Worm (Caenorhabditis elegans) whole organism, young adult: ENCODE data around the gene fbxa-89.
A peak's percentile ranks its signal among the peaks of the same experiment; 100 is the strongest.

ENCODE experiments used
- B0019.2 ChIP-seq: fragments of 200-800 bp; sonication (Bioruptor generic); conservative IDR thresholded peaks from 2 replicates; pipeline ENCODE4 v1.3.6; 2022; ENCODE audit warnings: missing genetic modification reagents, missing genetic modification characterization, missing compliant biosample characterization
- B0035.1 ChIP-seq: sonication (generic microtip); optimal IDR thresholded peaks from 2 replicates; lab custom pipeline; 2016; ENCODE audit warnings: missing genetic modification characterization, mild to moderate bottlenecking, missing compliant biosample characterization, missing genotype, missing genetic modification reagents
- C17E4.6 ChIP-seq: fragments of 200-800 bp; sonication (Bioruptor generic); IDR thresholded peaks from 2 replicates; pipeline ENCODE4 v1.3.6; 2022; ENCODE audit warnings: missing genetic modification reagents, missing genetic modification characterization, missing compliant biosample characterization
- D2030.7 ChIP-seq: fragments of 200-800 bp; sonication (Bioruptor generic); IDR thresholded peaks from 2 replicates; pipeline ENCODE4 v1.3.6; 2022; ENCODE audit warnings: missing genetic modification reagents, missing genetic modification characterization, missing compliant biosample characterization
- F23B12.7 ChIP-seq: sonication (generic microtip); optimal IDR thresholded peaks from 2 replicates; lab custom pipeline; 2017; ENCODE audit warnings: missing genetic modification characterization, mild to moderate bottlenecking, missing compliant biosample characterization, antibody characterized with exemption, moderate library complexity; ENCODE audit not compliant: insufficient read depth
- F52B5.7 ChIP-seq: sonication (generic microtip); optimal IDR thresholded peaks from 2 replicates; lab custom pipeline; 2016; ENCODE audit warnings: mild to moderate bottlenecking, missing genetic modification characterization, missing compliant biosample characterization
- F55B11.4 ChIP-seq: sonication (generic microtip); optimal IDR thresholded peaks from 2 replicates; lab custom pipeline; 2016; ENCODE audit warnings: missing compliant biosample characterization, missing genetic modification characterization, borderline replicate concordance; ENCODE audit not compliant: insufficient read depth
- K12H6.12 ChIP-seq: fragments of 200-800 bp; sonication (Bioruptor generic); optimal IDR thresholded peaks from 2 replicates; lab custom pipeline; 2018; ENCODE audit warnings: mild to moderate bottlenecking, missing genetic modification characterization, missing compliant biosample characterization
- T07F8.4 ChIP-seq: sonication (generic microtip); optimal IDR thresholded peaks from 2 replicates; lab custom pipeline; 2016; ENCODE audit warnings: mild to moderate bottlenecking, missing genetic modification characterization, moderate library complexity, missing compliant biosample characterization
- Y67H2A.10 ChIP-seq: fragments of 200-800 bp; sonication (Bioruptor generic); conservative IDR thresholded peaks from 2 replicates; pipeline ENCODE4 v1.3.6; 2022; ENCODE audit warnings: missing genetic modification reagents, missing genetic modification characterization, missing compliant biosample characterization
- akir-1 ChIP-seq: fragments of 200-800 bp; sonication (Bioruptor generic); optimal IDR thresholded peaks from 2 replicates; lab custom pipeline; 2018; ENCODE audit warnings: mild to moderate bottlenecking, missing genetic modification characterization, moderate library complexity, missing compliant biosample characterization
- aptf-3 ChIP-seq: fragments of 200-800 bp; sonication (Bioruptor generic); IDR thresholded peaks from 2 replicates; pipeline ENCODE4 v1.3.6; 2022; ENCODE audit warnings: missing genetic modification characterization, missing compliant biosample characterization
- attf-3 ChIP-seq: fragments of 200-800 bp; sonication (Bioruptor generic); conservative IDR thresholded peaks from 2 replicates; pipeline ENCODE4 v1.3.6; 2022; ENCODE audit warnings: missing genetic modification reagents, missing genetic modification characterization, missing compliant biosample characterization
- attf-5 ChIP-seq: fragments of 200-800 bp; sonication (Bioruptor generic); optimal IDR thresholded peaks from 2 replicates; lab custom pipeline; 2018; ENCODE audit warnings: mild to moderate bottlenecking, missing genetic modification characterization, missing compliant biosample characterization
- bed-2 ChIP-seq: fragments of 200-800 bp; sonication (Bioruptor generic); IDR thresholded peaks from 2 replicates; pipeline ENCODE4 v1.3.6; 2022; ENCODE audit warnings: missing genetic modification reagents, missing genetic modification characterization, missing compliant biosample characterization
- ceh-100 ChIP-seq: fragments of 200-800 bp; sonication (Bioruptor generic); IDR thresholded peaks from 2 replicates; pipeline ENCODE4 v1.3.6; 2022; ENCODE audit warnings: missing genetic modification reagents, missing genetic modification characterization, missing compliant biosample characterization
- ceh-27 ChIP-seq: fragments of 200-800 bp; sonication (Bioruptor generic); optimal IDR thresholded peaks from 2 replicates; lab custom pipeline; 2018; ENCODE audit warnings: mild to moderate bottlenecking, missing genetic modification characterization, moderate library complexity, missing compliant biosample characterization
- ceh-40 ChIP-seq: fragments of 200-800 bp; sonication (Bioruptor generic); IDR thresholded peaks from 2 replicates; pipeline ENCODE4 v1.3.6; 2022; ENCODE audit warnings: missing genetic modification characterization, missing compliant biosample characterization
- ceh-58 ChIP-seq: fragments of 200-800 bp; sonication (Bioruptor generic); IDR thresholded peaks from 2 replicates; pipeline ENCODE4 v1.3.6; 2022; ENCODE audit warnings: missing genetic modification characterization, missing compliant biosample characterization
- die-1 ChIP-seq: sonication (generic microtip); optimal IDR thresholded peaks from 2 replicates; lab custom pipeline; 2016; ENCODE audit warnings: missing genotype, mild to moderate bottlenecking, missing genetic modification characterization, missing compliant biosample characterization
- dox-1 ChIP-seq: fragments of 200-800 bp; sonication (Bioruptor generic); IDR thresholded peaks from 2 replicates; pipeline ENCODE4 v1.3.6; 2022; ENCODE audit warnings: missing genetic modification reagents, missing genetic modification characterization, missing compliant biosample characterization
- egl-18 ChIP-seq: fragments of 200-800 bp; sonication (Bioruptor generic); IDR thresholded peaks from 2 replicates; pipeline ENCODE4 v1.3.6; 2022; ENCODE audit warnings: missing genetic modification reagents, missing genetic modification characterization, missing compliant biosample characterization
- lin-26 ChIP-seq: fragments of 200-800 bp; sonication (Bioruptor generic); IDR thresholded peaks from 2 replicates; pipeline ENCODE4 v1.3.6; 2022; ENCODE audit warnings: missing genetic modification reagents, missing genetic modification characterization, missing compliant biosample characterization
- lin-40 ChIP-seq: sonication (generic microtip); optimal IDR thresholded peaks from 2 replicates; lab custom pipeline; 2016; ENCODE audit warnings: missing genetic modification characterization, mild to moderate bottlenecking, missing compliant biosample characterization, missing genotype, missing genetic modification reagents
- lin-54 ChIP-seq: fragments of 200-800 bp; sonication (Bioruptor generic); optimal IDR thresholded peaks from 2 replicates; lab custom pipeline; 2018; ENCODE audit warnings: mild to moderate bottlenecking, missing genetic modification characterization, missing compliant biosample characterization
- mcd-1 ChIP-seq: fragments of 200-800 bp; sonication (Bioruptor generic); IDR thresholded peaks from 2 replicates; pipeline ENCODE4 v1.3.6; 2022; ENCODE audit warnings: missing genetic modification reagents, missing genetic modification characterization, missing compliant biosample characterization
- nhr-120 ChIP-seq: fragments of 200-800 bp; sonication (Bioruptor generic); IDR thresholded peaks from 2 replicates; pipeline ENCODE4 v1.3.6; 2022; ENCODE audit warnings: missing genetic modification characterization, missing compliant biosample characterization
- nhr-179 ChIP-seq: sonication (generic microtip); optimal IDR thresholded peaks from 2 replicates; lab custom pipeline; 2016; ENCODE audit warnings: mild to moderate bottlenecking, missing genetic modification characterization, missing compliant biosample characterization
- nhr-80 ChIP-seq: sonication (generic microtip); optimal IDR thresholded peaks from 2 replicates; lab custom pipeline; 2016; ENCODE audit warnings: missing genetic modification characterization, missing compliant biosample characterization
- pbrm-1 ChIP-seq: fragments of 200-800 bp; sonication (Bioruptor generic); IDR thresholded peaks from 2 replicates; pipeline ENCODE4 v1.3.6; 2022; ENCODE audit warnings: missing genetic modification reagents, missing genetic modification characterization, missing compliant biosample characterization
- rpc-1 ChIP-seq, 2 experiments: fragments of 150-350 bp in 1 of 2; sonication (generic microtip) in 1 of 2; optimal IDR thresholded peaks; 2 replicates each; lab custom pipeline; 2014 to 2018; ENCODE audit warnings: missing biosample characterization in 1 of 2, missing genetic modification characterization in 1 of 2, missing genetic modification reagents in 1 of 2, missing genotype in 1 of 2
- snpc-1.1 ChIP-seq: sonication (generic microtip); optimal IDR thresholded peaks from 2 replicates; lab custom pipeline; 2017; ENCODE audit warnings: missing genetic modification characterization, mild to moderate bottlenecking, missing compliant biosample characterization, antibody characterized with exemption, moderate library complexity, missing genotype, missing genetic modification reagents; ENCODE audit not compliant: insufficient read depth
- snpc-1.3 ChIP-seq: sonication (generic microtip); optimal IDR thresholded peaks from 2 replicates; lab custom pipeline; 2017; ENCODE audit warnings: missing genetic modification characterization, mild to moderate bottlenecking, missing compliant biosample characterization, antibody characterized with exemption, moderate library complexity, missing genotype, missing genetic modification reagents; ENCODE audit not compliant: insufficient read depth
- snpc-4 ChIP-seq, 5 experiments: fragments of 150-350 bp in 1 of 5; sonication (generic microtip) in 4 of 5; optimal IDR thresholded peaks; 2 replicates each; lab custom pipeline; 2014 to 2018; ENCODE audit warnings: missing genetic modification characterization in 5 of 5, missing biosample characterization in 3 of 5, antibody characterized with exemption in 2 of 5, mild to moderate bottlenecking in 2 of 5, missing compliant biosample characterization in 2 of 5, missing genotype in 2 of 5, moderate library complexity in 2 of 5, missing genetic modification reagents in 1 of 5
- somi-1 ChIP-seq: fragments of 200-800 bp; sonication (Bioruptor generic); optimal IDR thresholded peaks from 2 replicates; lab custom pipeline; 2018; ENCODE audit warnings: mild to moderate bottlenecking, missing genetic modification characterization, missing compliant biosample characterization
- tbp1 ChIP-seq: fragments of 200-800 bp; sonication (Bioruptor generic); optimal IDR thresholded peaks from 2 replicates; lab custom pipeline; 2018; ENCODE audit warnings: mild to moderate bottlenecking, missing genetic modification characterization, missing compliant biosample characterization
- ztf-22 ChIP-seq: fragments of 200-800 bp; sonication (Bioruptor generic); optimal IDR thresholded peaks from 2 replicates; lab custom pipeline; 2018; ENCODE audit warnings: mild to moderate bottlenecking, missing genetic modification characterization, moderate library complexity, missing compliant biosample characterization

Gene fbxa-89

DNA sequence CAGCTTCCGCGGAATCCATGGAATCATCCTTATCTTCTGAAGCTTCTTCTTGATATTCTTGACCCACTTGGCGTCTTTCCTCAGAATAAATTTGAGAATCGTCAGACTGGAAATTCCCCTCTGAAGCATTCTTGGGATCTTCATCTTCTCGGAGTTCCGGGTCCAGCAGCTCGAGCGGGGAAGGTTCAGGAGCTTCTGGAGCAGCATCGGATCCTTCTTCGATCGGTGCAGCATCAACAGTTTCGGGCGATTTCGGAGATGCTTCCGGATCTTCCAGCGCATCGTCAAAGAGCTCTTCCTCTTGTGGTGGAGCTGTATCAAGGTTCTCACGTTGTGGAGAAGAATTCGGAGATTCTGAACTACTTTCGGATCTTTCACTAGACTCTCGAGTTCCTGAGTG lies 28.4 kb upstream of the fbxa-89 start:
- no peak for TF ChIP-seq snpc-1.1 (tag; lab: Kevin White, UChicago)
- TF ChIP-seq ceh-58, result 0 out of 2 replicates have a peak, but pooled peaks have one; percentile 16
- TF ChIP-seq egl-18 (GFP tag; lab: Robert Waterston, UW), result no peak
- no peak for TF ChIP-seq ztf-22 (GFP tag; lab: Kevin White, UChicago)
- no peak for TF ChIP-seq bed-2
- no peak for TF ChIP-seq snpc-1.3 (tag; lab: Kevin White, UChicago)
- no peak for TF ChIP-seq die-1 (tag; lab: Kevin White, UChicago)

DNA sequence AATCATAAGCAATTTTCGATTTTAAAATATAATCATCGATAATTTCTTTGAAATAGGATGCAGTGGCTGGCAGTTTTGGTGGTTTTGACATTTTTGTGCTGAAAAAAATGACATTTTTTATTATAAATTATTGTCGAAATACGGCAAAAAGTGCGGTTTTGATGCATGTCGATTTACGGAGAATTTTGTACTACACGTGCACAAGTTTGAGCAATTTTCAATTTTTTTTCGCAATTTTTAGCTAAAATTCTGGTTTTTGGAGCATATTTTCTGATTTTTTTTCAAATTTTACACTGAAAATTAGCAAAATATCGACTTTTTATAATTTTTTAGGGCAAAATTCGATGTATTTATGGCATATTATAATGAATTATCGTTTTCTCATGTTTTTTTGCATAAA lies 20.4 kb upstream of the fbxa-89 start, which contains the start of gene Y75B8A.13:
Gene Y75B8A.13, minus strand, starts transcription at position 101 of the 400 bp plus-strand sequence.
- TF ChIP-seq nhr-80 (tag; lab: Kevin White, UChicago) (no peak), lin-54 (GFP tag; lab: Kevin White, UChicago) (no peak), die-1 (tag; lab: Kevin White, UChicago) (no peak), nhr-120 (no peak), ceh-40 (no peak)

DNA sequence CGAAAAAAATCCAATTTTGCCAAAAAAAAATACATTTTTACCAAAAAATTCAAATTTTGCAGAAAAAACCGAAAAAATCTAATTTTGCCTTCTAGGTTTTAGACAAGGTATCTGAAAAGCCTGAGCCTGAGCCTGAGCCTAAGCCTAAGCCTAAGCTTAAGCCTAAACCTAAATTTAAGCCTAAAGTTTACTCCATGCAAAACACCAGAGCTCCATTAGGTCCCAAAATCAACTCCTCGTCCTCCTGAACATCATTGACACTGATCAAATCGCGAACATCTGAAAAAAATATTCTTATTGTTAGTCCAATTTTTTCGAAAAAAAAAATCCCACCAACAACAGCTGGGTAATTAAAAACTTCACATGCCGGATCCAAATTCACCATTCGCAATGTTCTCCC lies 17.9 kb upstream of the fbxa-89 start:
- TF ChIP-seq lin-26 (no peak), nhr-179 (tag; lab: Kevin White, UChicago) (no peak), nhr-80 (tag; lab: Kevin White, UChicago) (no peak), snpc-1.1 (tag; lab: Kevin White, UChicago) (no peak), die-1 (tag; lab: Kevin White, UChicago) (no peak), ceh-100 (GFP tag; lab: Robert Waterston, UW) (no peak), ztf-22 (GFP tag; lab: Kevin White, UChicago) (no peak), F55B11.4 (tag; lab: Kevin White, UChicago) (no peak), akir-1 (no peak), lin-40 (tag; lab: Kevin White, UChicago) (no peak), tbp1 (GFP tag; lab: Kevin White, UChicago) (no peak), pbrm-1 (GFP tag; lab: Robert Waterston, UW) (no peak)

DNA sequence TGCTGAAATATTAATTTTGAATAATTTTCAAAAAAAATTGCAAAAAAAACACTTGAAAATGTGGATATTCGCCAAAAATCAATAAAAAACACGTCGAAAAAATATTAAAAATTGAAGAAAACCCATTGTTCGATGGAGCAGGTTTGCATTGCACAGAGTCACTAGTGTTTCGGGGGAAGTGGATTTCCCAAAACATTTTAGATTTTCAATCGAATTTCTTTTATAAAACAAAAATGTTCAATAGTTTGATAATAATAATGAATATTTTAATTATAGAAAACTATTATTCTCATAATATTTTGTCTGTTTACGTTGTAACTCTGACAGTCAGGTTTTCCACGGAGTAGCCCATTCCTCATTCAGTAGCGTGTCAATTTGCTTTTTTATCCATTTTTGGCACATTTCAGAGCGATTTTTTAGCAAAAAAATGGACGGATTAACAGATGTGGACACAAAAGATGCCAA lies 17.3 kb upstream of the fbxa-89 start, which contains the start of the genes gex-4 and gphr-1:
Gene gex-4, minus strand, starts transcription at position 2 of the 465 bp plus-strand sequence.
Gene gphr-1, plus strand, starts transcription at position 415 of the 465 bp plus-strand sequence.
- TF ChIP-seq F23B12.7 (tag; lab: Kevin White, UChicago) (peak; percentile 13), ceh-27 (GFP tag; lab: Kevin White, UChicago) (peak; percentile 5), mcd-1 (GFP tag; lab: Robert Waterston, UW) (peak; percentile 77), F52B5.7 (tag; lab: Kevin White, UChicago) (no peak), lin-40 (tag; lab: Kevin White, UChicago) (peak; percentile 25), tbp1 (GFP tag; lab: Kevin White, UChicago) (no peak), snpc-4 (GFP tag; optimal IDR thresholded peaks at IDR 0.05; lab: Kevin White, UChicago) (no peak), snpc-4 (tag; optimal IDR thresholded peaks at IDR 0.05; lab: Kevin White, UChicago) (peak in 1 of 4 experiments; percentile 13), attf-5 (GFP tag; lab: Kevin White, UChicago) (peak; percentile 53), attf-3 (GFP tag; lab: Robert Waterston, UW) (no peak), aptf-3 (GFP tag; lab: Robert Waterston, UW) (no peak), ceh-100 (GFP tag; lab: Robert Waterston, UW) (peak; percentile 89), K12H6.12 (tag; lab: Kevin White, UChicago) (peak; percentile 16)

DNA sequence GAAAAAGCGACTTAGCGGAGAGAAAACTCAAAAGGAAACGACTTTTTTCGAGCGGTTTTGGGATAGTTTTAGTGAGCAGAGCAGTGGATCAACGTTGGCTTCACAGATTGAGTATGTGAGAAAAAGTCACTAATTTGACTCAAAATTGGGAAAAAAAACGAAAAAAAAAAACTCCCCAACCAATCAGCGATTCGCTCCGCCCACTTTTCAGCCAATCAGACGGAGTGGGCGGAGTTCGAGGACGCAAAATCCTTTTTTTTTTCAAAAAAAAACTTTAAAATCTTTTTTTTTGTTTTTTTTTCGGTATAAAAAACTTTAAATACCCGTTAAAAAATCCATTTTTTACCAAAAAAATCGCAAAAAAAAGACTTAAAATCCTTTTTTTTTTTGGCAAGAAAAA lies 15.2 kb upstream of the fbxa-89 start:
- no peak for TF ChIP-seq T07F8.4 (tag; lab: Kevin White, UChicago)
- no peak for TF ChIP-seq B0035.1 (tag; lab: Kevin White, UChicago)
- TF ChIP-seq Y67H2A.10 (GFP tag; lab: Robert Waterston, UW), result no peak
- TF ChIP-seq D2030.7 (GFP tag; lab: Robert Waterston, UW), result no peak
- TF ChIP-seq dox-1 (GFP tag; lab: Robert Waterston, UW), result no peak
- no peak for TF ChIP-seq somi-1
- no peak for TF ChIP-seq C17E4.6 (GFP tag; lab: Robert Waterston, UW)
- no peak for TF ChIP-seq rpc-1 (optimal IDR thresholded peaks at IDR 0.05; lab: Kevin White, UChicago)
- no peak for TF ChIP-seq rpc-1 (tag; optimal IDR thresholded peaks at IDR 0.05; lab: Kevin White, UChicago)
- TF ChIP-seq B0019.2 (GFP tag; lab: Robert Waterston, UW), result no peak
